Fruit fly (Drosophila melanogaster) whole organism, embryonic: ENCODE data around the gene vkg.

Experiments used
- Blimp-1 ChIP-seq: fragments of 200-800 bp; sonication (Bioruptor generic); optimal IDR thresholded peaks from 3 replicates; lab custom pipeline; 2018; ENCODE audit warnings: missing biosample characterization, missing genetic modification characterization, mild to moderate bottlenecking, moderate library complexity, missing genetic modification reagents
- CG10267 ChIP-seq: fragments of 200-800 bp; sonication (Bioruptor generic); optimal IDR thresholded peaks from 2 replicates; lab custom pipeline; 2018; ENCODE audit warnings: missing biosample characterization, mild to moderate bottlenecking, missing genetic modification characterization, moderate library complexity
- CG10462 ChIP-seq: fragments of 200-800 bp; sonication (Bioruptor generic); optimal IDR thresholded peaks from 2 replicates; lab custom pipeline; 2016; ENCODE audit warnings: missing biosample characterization, missing genetic modification characterization
- CG12769 ChIP-seq: fragments of 200-800 bp; sonication (Bioruptor generic); optimal IDR thresholded peaks from 2 replicates; lab custom pipeline; 2019; ENCODE audit warnings: missing biosample characterization, mild to moderate bottlenecking, missing genetic modification characterization, moderate library complexity
- CG12942 ChIP-seq: fragments of 200-800 bp; sonication (Bioruptor generic); optimal IDR thresholded peaks from 3 replicates; lab custom pipeline; 2016; ENCODE audit warnings: missing biosample characterization, missing genetic modification characterization
- CG15601 ChIP-seq: fragments of 200-800 bp; sonication (Bioruptor generic); optimal IDR thresholded peaks from 3 replicates; lab custom pipeline; 2019; ENCODE audit warnings: missing biosample characterization, mild to moderate bottlenecking, missing genetic modification characterization, moderate library complexity
- CG1602 ChIP-seq: fragments of 200-800 bp; sonication (Bioruptor generic); optimal IDR thresholded peaks from 3 replicates; lab custom pipeline; 2016; ENCODE audit warnings: missing biosample characterization, missing genetic modification characterization
- CG1603 ChIP-seq: fragments of 200-800 bp; sonication (Bioruptor generic); optimal IDR thresholded peaks from 2 replicates; lab custom pipeline; 2019; ENCODE audit warnings: missing biosample characterization, mild to moderate bottlenecking, missing genetic modification characterization, moderate library complexity
- CG17359 ChIP-seq: fragments of 200-800 bp; sonication (Bioruptor generic); optimal IDR thresholded peaks from 3 replicates; lab custom pipeline; 2018; ENCODE audit warnings: missing biosample characterization, mild to moderate bottlenecking, missing genetic modification characterization, moderate library complexity
- CG17568 ChIP-seq: fragments of 200-800 bp; sonication (Bioruptor generic); optimal IDR thresholded peaks from 2 replicates; lab custom pipeline; 2018; ENCODE audit warnings: missing biosample characterization, mild to moderate bottlenecking, missing genetic modification characterization, moderate library complexity
- CG1832 ChIP-seq: fragments of 200-800 bp; sonication (Bioruptor generic); optimal IDR thresholded peaks from 2 replicates; lab custom pipeline; 2017; ENCODE audit warnings: missing biosample characterization, mild to moderate bottlenecking, missing genetic modification characterization, inconsistent platforms
- CG2129 ChIP-seq: fragments of 200-800 bp; sonication (Bioruptor generic); IDR thresholded peaks from 2 replicates; pipeline ENCODE4 v1.3.6; 2022; ENCODE audit warnings: missing biosample characterization, missing genetic modification characterization; ENCODE audit not compliant: partially characterized antibody
- CG42726 ChIP-seq: fragments of 200-800 bp; sonication (Bioruptor generic); IDR thresholded peaks from 2 replicates; pipeline ENCODE4 v1.3.6; 2022; ENCODE audit warnings: missing biosample characterization, missing genetic modification characterization; ENCODE audit not compliant: partially characterized antibody
- CG5180 ChIP-seq: fragments of 200-800 bp; sonication (Bioruptor generic); optimal IDR thresholded peaks from 3 replicates; lab custom pipeline; 2017; ENCODE audit warnings: missing biosample characterization, missing genetic modification characterization, mild to moderate bottlenecking, moderate library complexity, missing genetic modification reagents
- CG6272 ChIP-seq: fragments of 200-800 bp; sonication (Bioruptor generic); IDR thresholded peaks from 2 replicates; pipeline ENCODE4 v1.3.6; 2022; ENCODE audit warnings: missing biosample characterization, missing genetic modification characterization
- CG6813 ChIP-seq: fragments of 200-800 bp; sonication (Bioruptor generic); optimal IDR thresholded peaks from 2 replicates; lab custom pipeline; 2017; ENCODE audit warnings: missing biosample characterization, missing genetic modification characterization, mild to moderate bottlenecking, moderate library complexity, missing genetic modification reagents
- CG7786 ChIP-seq: fragments of 200-800 bp; sonication (Bioruptor generic); optimal IDR thresholded peaks from 2 replicates; lab custom pipeline; 2016; ENCODE audit warnings: missing biosample characterization, missing genetic modification characterization
- CG8089 ChIP-seq: fragments of 200-800 bp; sonication (Bioruptor generic); optimal IDR thresholded peaks from 3 replicates; lab custom pipeline; 2016; ENCODE audit warnings: missing biosample characterization, missing genetic modification characterization
- CG8924 ChIP-seq: fragments of 200-800 bp; optimal IDR thresholded peaks from 3 replicates; lab custom pipeline; 2019; ENCODE audit warnings: missing biosample characterization, mild to moderate bottlenecking, missing genetic modification characterization, moderate library complexity
- CG9876 ChIP-seq: fragments of 200-800 bp; sonication (Bioruptor generic); optimal IDR thresholded peaks from 2 replicates; lab custom pipeline; 2016; ENCODE audit warnings: missing biosample characterization, missing genetic modification characterization
- Dek ChIP-seq: fragments of 200-800 bp; sonication (Bioruptor generic); optimal IDR thresholded peaks from 3 replicates; lab custom pipeline; 2019; ENCODE audit warnings: missing biosample characterization, mild to moderate bottlenecking, missing genetic modification characterization, moderate library complexity
- Ets65A ChIP-seq: fragments of 200-800 bp; sonication (Bioruptor generic); peaks from one replicate; lab custom pipeline; 2016; ENCODE audit warnings: missing biosample characterization, missing genetic modification characterization
- Hr51 ChIP-seq, 2 experiments: fragments of 200-800 bp; sonication (Bioruptor generic); optimal IDR thresholded peaks; 2 replicates in 1 of 2; 3 replicates in 1 of 2; lab custom pipeline; 2016 to 2018; ENCODE audit warnings: missing biosample characterization in 2 of 2, missing genetic modification characterization in 2 of 2, mild to moderate bottlenecking in 1 of 2, moderate library complexity in 1 of 2
- Rx ChIP-seq: fragments of 200-800 bp; sonication (Bioruptor generic); IDR thresholded peaks from 2 replicates; pipeline ENCODE4 v1.3.6; 2022; ENCODE audit warnings: missing biosample characterization, missing genetic modification characterization
- Xbp1 ChIP-seq: fragments of 200-800 bp; sonication (Bioruptor generic); optimal IDR thresholded peaks from 3 replicates; lab custom pipeline; 2016; ENCODE audit warnings: missing biosample characterization, mild to moderate bottlenecking, missing genetic modification characterization
- bbx ChIP-seq: fragments of 200-800 bp; sonication (Bioruptor generic); IDR thresholded peaks from 2 replicates; pipeline ENCODE4 v1.3.6; 2022; ENCODE audit warnings: missing biosample characterization, missing genetic modification characterization; ENCODE audit not compliant: partially characterized antibody
- bsh ChIP-seq, 2 experiments: fragments of 200-800 bp; sonication (Bioruptor generic); optimal IDR thresholded peaks; 2 replicates each; lab custom pipeline; 2017 to 2018; ENCODE audit warnings: mild to moderate bottlenecking in 2 of 2, missing biosample characterization in 2 of 2, missing genetic modification characterization in 2 of 2, moderate library complexity in 1 of 2
- chif ChIP-seq, 2 experiments: fragments of 200-800 bp; sonication (Bioruptor generic); optimal IDR thresholded peaks; 3 replicates each; lab custom pipeline; 2016; ENCODE audit warnings: missing biosample characterization in 2 of 2, missing genetic modification characterization in 2 of 2
- crp ChIP-seq, 2 experiments: fragments of 200-800 bp; sonication (Bioruptor generic); optimal IDR thresholded peaks; 2 replicates in 1 of 2; 3 replicates in 1 of 2; lab custom pipeline; 2017; ENCODE audit warnings: missing biosample characterization in 2 of 2, missing genetic modification characterization in 2 of 2, mild to moderate bottlenecking in 1 of 2, moderate library complexity in 1 of 2
- da ChIP-seq: fragments of 200-800 bp; sonication (Bioruptor generic); optimal IDR thresholded peaks from 2 replicates; lab custom pipeline; 2016; ENCODE audit warnings: missing biosample characterization, missing genetic modification characterization
- dmrt11E ChIP-seq: fragments of 200-800 bp; sonication (Bioruptor generic); optimal IDR thresholded peaks from 3 replicates; lab custom pipeline; 2018; ENCODE audit warnings: missing biosample characterization, mild to moderate bottlenecking, missing genetic modification characterization, moderate library complexity
- dmrt99B ChIP-seq: fragments of 200-800 bp; sonication (Bioruptor generic); optimal IDR thresholded peaks from 2 replicates; lab custom pipeline; 2018; ENCODE audit warnings: missing biosample characterization, mild to moderate bottlenecking, missing genetic modification characterization, moderate library complexity
- fd102C ChIP-seq: fragments of 200-800 bp; sonication (Bioruptor generic); optimal IDR thresholded peaks from 2 replicates; lab custom pipeline; 2018; ENCODE audit warnings: missing biosample characterization, mild to moderate bottlenecking, missing genetic modification characterization, moderate library complexity
- gt ChIP-seq: fragments of 200-800 bp; sonication (Bioruptor generic); IDR thresholded peaks from 2 replicates; pipeline ENCODE4 v1.3.6; 2022; ENCODE audit warnings: missing biosample characterization, missing genetic modification characterization
- h ChIP-seq: fragments of >200 bp; optimal IDR thresholded peaks from 2 replicates; lab custom pipeline; 2017
- her ChIP-seq: fragments of 200-800 bp; sonication (Bioruptor generic); optimal IDR thresholded peaks from 2 replicates; lab custom pipeline; 2016; ENCODE audit warnings: missing biosample characterization, missing genetic modification characterization
- hkb ChIP-seq, 2 experiments: fragments of 200-800 bp in 1 of 2; fragments of >200 bp in 1 of 2; sonication (Bioruptor generic) in 1 of 2; IDR thresholded peaks in 1 of 2; optimal IDR thresholded peaks in 1 of 2; 2 replicates each; pipeline versions ENCODE4 v1.3.6 to Lab custom; 2017 to 2022; ENCODE audit warnings: missing biosample characterization in 1 of 2, missing genetic modification characterization in 1 of 2
- jumu ChIP-seq: fragments of 200-800 bp; sonication (Bioruptor generic); optimal IDR thresholded peaks from 3 replicates; lab custom pipeline; 2016; ENCODE audit warnings: missing biosample characterization, missing genetic modification characterization
- lilli ChIP-seq: fragments of 200-800 bp; sonication (Bioruptor generic); optimal IDR thresholded peaks from 3 replicates; lab custom pipeline; 2016; ENCODE audit warnings: missing biosample characterization, missing genetic modification characterization
- mld ChIP-seq: fragments of 200-800 bp; sonication (Bioruptor generic); IDR thresholded peaks from 3 replicates; pipeline ENCODE4 v1.3.6; 2022; ENCODE audit warnings: missing biosample characterization, missing genetic modification characterization; ENCODE audit not compliant: partially characterized antibody
- otp ChIP-seq: fragments of 200-800 bp; sonication (Bioruptor generic); IDR thresholded peaks from 3 replicates; pipeline ENCODE4, ENCODE4 v1.3.6; 2022; ENCODE audit warnings: missing biosample characterization, missing genetic modification characterization
- pfk ChIP-seq: fragments of 200-800 bp; sonication (Bioruptor generic); optimal IDR thresholded peaks from 2 replicates; lab custom pipeline; 2018; ENCODE audit warnings: missing biosample characterization, mild to moderate bottlenecking, missing genetic modification characterization, moderate library complexity
- repo ChIP-seq: fragments of 200-800 bp; sonication (Bioruptor generic); optimal IDR thresholded peaks from 2 replicates; lab custom pipeline; 2016; ENCODE audit warnings: missing biosample characterization, missing genetic modification characterization
- trh ChIP-seq: fragments of 200-800 bp; sonication (Bioruptor generic); optimal IDR thresholded peaks from 2 replicates; lab custom pipeline; 2016; ENCODE audit warnings: missing biosample characterization, missing genetic modification characterization
- unpg ChIP-seq: fragments of 200-800 bp; sonication (Bioruptor generic); optimal IDR thresholded peaks from 3 replicates; lab custom pipeline; 2018; ENCODE audit warnings: missing biosample characterization, mild to moderate bottlenecking, missing genetic modification characterization, moderate library complexity
- wdn ChIP-seq: fragments of 200-800 bp; sonication (Bioruptor generic); IDR thresholded peaks from 2 replicates; pipeline ENCODE4 v1.3.6; 2022; ENCODE audit warnings: missing biosample characterization, missing genetic modification characterization
- zen2 ChIP-seq: fragments of 200-800 bp; sonication (Bioruptor generic); IDR thresholded peaks from 3 replicates; pipeline ENCODE4 v1.3.6; 2022; ENCODE audit warnings: missing biosample characterization, missing genetic modification characterization; ENCODE audit not compliant: partially characterized antibody

Gene vkg

dm6 chr2L:5044892-5045619 is 17.1 kb upstream of the vkg start (continued):
- peak; percentile 77 for TF ChIP-seq dmrt99B (tag; lab: Kevin White, UChicago)
- TF ChIP-seq Dek (tag; lab: Kevin White, UChicago) = peak; percentile 34
- TF ChIP-seq CG10462 (GFP tag; lab: Kevin White, UChicago) = no peak
- peak; percentile 29 for TF ChIP-seq CG1602
- TF ChIP-seq Blimp-1 (GFP tag; lab: Kevin White, UChicago) = peak; percentile 32
- peak; percentile 7 to 73 for TF ChIP-seq Hr51 (GFP tag; optimal IDR thresholded peaks at IDR 0.05; lab: Kevin White, UChicago)
- TF ChIP-seq fd102C (GFP tag; lab: Kevin White, UChicago) = no peak
- no peak for TF ChIP-seq otp (GFP tag; lab: Robert Waterston, UW)
- TF ChIP-seq CG5180 (GFP tag; lab: Kevin White, UChicago) = peak; percentile 26
- peak; percentile 48 for TF ChIP-seq repo (GFP tag; lab: Kevin White, UChicago)
- no peak for TF ChIP-seq pfk (GFP tag; lab: Kevin White, UChicago)
- TF ChIP-seq CG10267 (tag; lab: Kevin White, UChicago) = peak; percentile 53
- TF ChIP-seq CG12769 (tag; lab: Kevin White, UChicago) = peak; percentile 6
- TF ChIP-seq CG6272 (GFP tag; lab: Robert Waterston, UW) = peak; percentile 69
- TF ChIP-seq Rx (GFP tag; lab: Robert Waterston, UW) = peak; percentile 24; the same call in 1 of the 2 replicates
- peak; percentile 19 for TF ChIP-seq trh
- no peak for TF ChIP-seq gt (GFP tag; lab: Robert Waterston, UW)
- no peak for TF ChIP-seq zen2 (GFP tag; lab: Robert Waterston, UW)
- TF ChIP-seq CG8089 (GFP tag; lab: Kevin White, UChicago) = peak; percentile 13
- TF ChIP-seq h (lab: Kevin White, UChicago) = no peak
- TF ChIP-seq bbx (GFP tag; lab: Robert Waterston, UW) = peak; percentile 46
- 0 out of 2 replicates have a peak, but pooled peaks have one; percentile 27 for TF ChIP-seq wdn (GFP tag; lab: Robert Waterston, UW)
- TF ChIP-seq dmrt11E = peak; percentile 31
- TF ChIP-seq CG8924 = peak; percentile 57
- TF ChIP-seq mld (GFP tag; lab: Robert Waterston, UW) = no peak
- TF ChIP-seq crp (GFP tag; optimal IDR thresholded peaks at IDR 0.05; lab: Kevin White, UChicago) = peak in 1 of 2 experiments; percentile 1
- peak; percentile 47 for TF ChIP-seq Xbp1 (GFP tag; lab: Kevin White, UChicago)
- TF ChIP-seq chif (GFP tag; optimal IDR thresholded peaks at IDR 0.05; lab: Kevin White, UChicago) = peak in 1 of 2 experiments; percentile 51
- no peak for TF ChIP-seq CG1832 (GFP tag; lab: Kevin White, UChicago)
- peak; percentile 26 for TF ChIP-seq CG7786
- TF ChIP-seq CG17568 (GFP tag; lab: Kevin White, UChicago) = no peak
- peak; percentile 36 for TF ChIP-seq CG12942 (GFP tag; lab: Kevin White, UChicago)
- TF ChIP-seq CG2129 (GFP tag; lab: Robert Waterston, UW) = no peak
- TF ChIP-seq hkb (optimal IDR thresholded peaks at IDR 0.05; lab: Kevin White, UChicago) = no peak
- TF ChIP-seq hkb (GFP tag; IDR thresholded peaks at IDR 0.05; lab: Robert Waterston, UW) = peak; percentile 55
- TF ChIP-seq unpg (GFP tag; lab: Kevin White, UChicago) = peak; percentile 52
- TF ChIP-seq her (GFP tag; lab: Kevin White, UChicago) = peak; percentile 34
- peak; percentile 14 for TF ChIP-seq jumu
- peak; percentile 46 for TF ChIP-seq CG17359
- peak; percentile 18 for TF ChIP-seq CG15601 (tag; lab: Kevin White, UChicago)
- TF ChIP-seq da = no peak
- TF ChIP-seq Ets65A (GFP tag; lab: Kevin White, UChicago) = peak; percentile 64
- no peak for TF ChIP-seq CG42726 (GFP tag; lab: Robert Waterston, UW)
- TF ChIP-seq bsh (GFP tag; optimal IDR thresholded peaks at IDR 0.05; lab: Kevin White, UChicago) = peak; percentile 34
- TF ChIP-seq lilli (GFP tag; lab: Kevin White, UChicago) = peak; percentile 57
- peak; percentile 51 for TF ChIP-seq CG6813 (GFP tag; lab: Kevin White, UChicago)
- TF ChIP-seq CG1603 (tag; lab: Kevin White, UChicago) = peak; percentile 14
- peak; percentile 10 for TF ChIP-seq CG9876 (GFP tag; lab: Kevin White, UChicago)
